Worm (Caenorhabditis elegans): ENCODE data around the gene C25E10.7.

DNA sequence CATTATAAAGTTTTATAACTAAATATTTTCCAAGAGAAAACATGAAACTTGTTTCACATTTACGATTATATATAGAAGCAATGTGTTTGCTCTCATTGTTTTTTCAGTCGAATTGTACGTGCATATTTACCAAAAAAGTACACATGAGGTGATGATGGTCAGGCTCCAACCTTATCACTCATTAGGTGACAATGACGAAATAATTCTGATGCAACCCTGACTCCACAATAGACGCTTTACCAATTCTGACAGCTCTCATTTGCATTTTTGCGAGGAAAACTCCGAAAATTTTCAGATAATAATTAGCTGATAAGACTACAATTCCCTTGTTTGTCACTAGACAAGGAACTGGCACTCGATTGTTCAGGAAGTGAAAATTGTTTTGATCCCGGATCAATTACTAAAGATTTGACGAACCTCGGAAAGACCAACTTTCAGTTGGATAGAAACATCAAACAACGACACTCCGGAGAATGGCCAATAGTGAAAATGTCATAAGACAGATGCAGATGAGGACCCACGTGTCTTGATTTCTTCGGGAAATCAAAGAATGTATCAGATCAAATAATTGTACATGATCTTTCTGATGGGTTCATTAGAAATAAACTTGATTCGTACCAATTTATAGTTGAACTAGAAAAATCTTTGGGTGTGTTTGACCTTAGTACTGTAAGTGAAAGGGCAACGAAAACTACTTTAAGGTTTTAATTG lies 28.0 kb upstream of the C25E10.7 start:
- no peak for TF ChIP-seq lin-39 (tag; optimal IDR thresholded peaks at IDR 0.05)
- TF ChIP-seq lir-3 (tag; optimal IDR thresholded peaks at IDR 0.05; ENCODE audit: poor library complexity): no peak
- TF ChIP-seq unc-62 (GFP tag; optimal IDR thresholded peaks at IDR 0.05): no peak
- TF ChIP-seq jun-1 (tag; optimal IDR thresholded peaks at IDR 0.05): peak; percentile 26
- TF ChIP-seq swsn-7 (tag; optimal IDR thresholded peaks at IDR 0.05): no peak
- no peak for TF ChIP-seq nhr-76 (tag; optimal IDR thresholded peaks at IDR 0.05)
- TF ChIP-seq lin-13 (GFP tag; optimal IDR thresholded peaks at IDR 0.05): no peak
- TF ChIP-seq zag-1 (tag; optimal IDR thresholded peaks at IDR 0.05): no peak
- TF ChIP-seq ceh-82 (tag; optimal IDR thresholded peaks at IDR 0.05): no peak
- no peak for TF ChIP-seq vab-15 (tag; optimal IDR thresholded peaks at IDR 0.05)
- TF ChIP-seq nhr-90 (tag; optimal IDR thresholded peaks at IDR 0.05; ENCODE audit: poor library complexity): peak; percentile 1
